Fruit fly (Drosophila melanogaster) whole organism, embryonic: ENCODE results near the gene smash.

Source experiments
- Atf-2 ChIP-seq: fragments of 200-800 bp; sonication (Bioruptor generic); optimal IDR thresholded peaks from 2 replicates; lab custom pipeline; 2016; ENCODE audit warnings: missing biosample characterization, missing genetic modification characterization
- CG12155 ChIP-seq: fragments of 200-800 bp; sonication (Bioruptor generic); optimal IDR thresholded peaks from 3 replicates; lab custom pipeline; 2016; ENCODE audit warnings: missing biosample characterization, missing genetic modification characterization
- CG14014 ChIP-seq: fragments of 200-800 bp; sonication (Bioruptor generic); IDR thresholded peaks from 2 replicates; pipeline ENCODE4 v1.3.6; 2022; ENCODE audit warnings: missing biosample characterization, missing genetic modification characterization
- CG15073 ChIP-seq: fragments of 200-800 bp; sonication (Bioruptor generic); optimal IDR thresholded peaks from 2 replicates; lab custom pipeline; 2016; ENCODE audit warnings: missing biosample characterization, missing genetic modification characterization
- CG18262 ChIP-seq: fragments of 200-800 bp; optimal IDR thresholded peaks from 3 replicates; lab custom pipeline; 2019; ENCODE audit warnings: missing biosample characterization, mild to moderate bottlenecking, missing genetic modification characterization, moderate library complexity
- HHEX ChIP-seq: fragments of 200-800 bp; sonication (Bioruptor generic); optimal IDR thresholded peaks from 3 replicates; lab custom pipeline; 2017; ENCODE audit warnings: missing biosample characterization, mild to moderate bottlenecking, missing genetic modification characterization, missing genetic modification reagents
- NC2α ChIP-seq: fragments of 200-800 bp; sonication (Bioruptor generic); optimal IDR thresholded peaks from 2 replicates; lab custom pipeline; 2016; ENCODE audit warnings: missing biosample characterization, missing genetic modification characterization
- nau ChIP-seq: fragments of 200-800 bp; sonication (Bioruptor generic); optimal IDR thresholded peaks from 3 replicates; lab custom pipeline; 2017; ENCODE audit warnings: missing biosample characterization, mild to moderate bottlenecking, missing genetic modification characterization, missing genetic modification reagents
- nom ChIP-seq: fragments of 200-800 bp; sonication (Bioruptor generic); optimal IDR thresholded peaks from 2 replicates; lab custom pipeline; 2017; ENCODE audit warnings: missing biosample characterization, missing genetic modification characterization, mild to moderate bottlenecking, moderate library complexity, missing genetic modification reagents
- usp ChIP-seq: fragments of >200 bp; optimal IDR thresholded peaks from 2 replicates; lab custom pipeline; 2017; ENCODE audit warnings: missing biosample characterization, missing genetic modification characterization

- TF ChIP-seq CG14014 (GFP tag; lab: Robert Waterston, UW) = no peak
- TF ChIP-seq NC2α (GFP tag; lab: Kevin White, UChicago) = no peak
- TF ChIP-seq CG18262 (tag; lab: Kevin White, UChicago) = no peak
- TF ChIP-seq CG15073 (GFP tag; lab: Kevin White, UChicago) = no peak
- TF ChIP-seq nom (GFP tag; lab: Kevin White, UChicago) = no peak
- TF ChIP-seq nau (GFP tag; lab: Kevin White, UChicago) = no peak
- no peak for TF ChIP-seq CG12155 (GFP tag; lab: Kevin White, UChicago)
- no peak for TF ChIP-seq Atf-2 (GFP tag; lab: Kevin White, UChicago)
- TF ChIP-seq usp (GFP tag; lab: Kevin White, UChicago) = no peak
- no peak for TF ChIP-seq HHEX (GFP tag; lab: Kevin White, UChicago)
Measured at dm6 chr3R:4747292-4747691, 87.9 kb downstream of the smash start.
